Fruit fly (Drosophila melanogaster) whole organism, embryonic: ENCODE measurements around the gene CG31515.

ENCODE experiments used
- Asciz ChIP-seq: fragments of 200-800 bp; sonication (Bioruptor generic); optimal IDR thresholded peaks from 2 replicates; lab custom pipeline; 2017; ENCODE audit warnings: missing biosample characterization, mild to moderate bottlenecking, missing genetic modification characterization, missing genetic modification reagents
- Atf6 ChIP-seq: fragments of 200-800 bp; sonication (Bioruptor generic); IDR thresholded peaks from 2 replicates; pipeline ENCODE4 v1.3.6; 2022; ENCODE audit warnings: missing biosample characterization, missing genetic modification characterization
- CG10565 ChIP-seq: fragments of 200-800 bp; sonication (Bioruptor generic); optimal IDR thresholded peaks from 3 replicates; lab custom pipeline; 2016; ENCODE audit warnings: missing biosample characterization, mild to moderate bottlenecking, missing genetic modification characterization
- CG10654 ChIP-seq: fragments of 200-800 bp; sonication (Bioruptor generic); optimal IDR thresholded peaks from 2 replicates; lab custom pipeline; 2016; ENCODE audit warnings: missing biosample characterization, missing genetic modification characterization
- CG11456 ChIP-seq: fragments of 200-800 bp; sonication (Bioruptor generic); IDR thresholded peaks from 3 replicates; pipeline ENCODE4 v1.3.6; 2022; ENCODE audit warnings: missing biosample characterization, missing genetic modification characterization
- CG12071 ChIP-seq: fragments of 200-800 bp; sonication (Bioruptor generic); optimal IDR thresholded peaks from 3 replicates; lab custom pipeline; 2018; ENCODE audit warnings: missing biosample characterization, mild to moderate bottlenecking, missing genetic modification characterization
- CG13624 ChIP-seq: fragments of 200-800 bp; sonication (Bioruptor generic); optimal IDR thresholded peaks from 2 replicates; lab custom pipeline; 2016; ENCODE audit warnings: missing biosample characterization, missing genetic modification characterization
- CG14965 ChIP-seq: fragments of 200-800 bp; sonication (Bioruptor generic); optimal IDR thresholded peaks from 2 replicates; lab custom pipeline; 2016; ENCODE audit warnings: missing biosample characterization, missing genetic modification characterization, borderline replicate concordance
- CG15011 ChIP-seq: fragments of 200-800 bp; sonication (Bioruptor generic); optimal IDR thresholded peaks from 3 replicates; lab custom pipeline; 2018; ENCODE audit warnings: missing biosample characterization, mild to moderate bottlenecking, missing genetic modification characterization
- CG1529 ChIP-seq: fragments of 200-800 bp; sonication (Bioruptor generic); optimal IDR thresholded peaks from 3 replicates; lab custom pipeline; 2018; ENCODE audit warnings: missing biosample characterization, missing genetic modification characterization
- CG15601 ChIP-seq: fragments of 200-800 bp; sonication (Bioruptor generic); optimal IDR thresholded peaks from 3 replicates; lab custom pipeline; 2019; ENCODE audit warnings: missing biosample characterization, mild to moderate bottlenecking, missing genetic modification characterization, moderate library complexity
- CG17328 ChIP-seq: fragments of 200-800 bp; sonication (Bioruptor generic); IDR thresholded peaks from 2 replicates; pipeline ENCODE4 v1.3.6; 2022; ENCODE audit warnings: missing biosample characterization, missing genetic modification characterization
- CG17829 ChIP-seq: fragments of 200-800 bp; optimal IDR thresholded peaks from 2 replicates; lab custom pipeline; 2019; ENCODE audit warnings: missing biosample characterization, mild to moderate bottlenecking, missing genetic modification characterization, moderate library complexity
- CG18011 ChIP-seq: fragments of 200-800 bp; sonication (Bioruptor generic); optimal IDR thresholded peaks from 2 replicates; lab custom pipeline; 2017; ENCODE audit warnings: missing biosample characterization, missing genetic modification characterization, mild to moderate bottlenecking, moderate library complexity, missing genotype
- CG18764 ChIP-seq: fragments of 200-800 bp; sonication (Bioruptor generic); optimal IDR thresholded peaks from 3 replicates; lab custom pipeline; 2016; ENCODE audit warnings: missing biosample characterization, missing genetic modification characterization
- CG3407 ChIP-seq: fragments of 200-800 bp; sonication (Bioruptor generic); optimal IDR thresholded peaks from 2 replicates; lab custom pipeline; 2018; ENCODE audit warnings: missing biosample characterization, mild to moderate bottlenecking, missing genetic modification characterization
- CG42726 ChIP-seq: fragments of 200-800 bp; sonication (Bioruptor generic); IDR thresholded peaks from 2 replicates; pipeline ENCODE4 v1.3.6; 2022; ENCODE audit warnings: missing biosample characterization, missing genetic modification characterization; ENCODE audit not compliant: partially characterized antibody
- CG4282 ChIP-seq: fragments of 200-800 bp; sonication (Bioruptor generic); optimal IDR thresholded peaks from 2 replicates; lab custom pipeline; 2016; ENCODE audit warnings: missing biosample characterization, missing genetic modification characterization
- CG5180 ChIP-seq: fragments of 200-800 bp; sonication (Bioruptor generic); optimal IDR thresholded peaks from 3 replicates; lab custom pipeline; 2017; ENCODE audit warnings: missing biosample characterization, missing genetic modification characterization, mild to moderate bottlenecking, moderate library complexity, missing genetic modification reagents
- CG6272 ChIP-seq: fragments of 200-800 bp; sonication (Bioruptor generic); IDR thresholded peaks from 2 replicates; pipeline ENCODE4 v1.3.6; 2022; ENCODE audit warnings: missing biosample characterization, missing genetic modification characterization
- CG7556 ChIP-seq: fragments of 200-800 bp; sonication (Bioruptor generic); optimal IDR thresholded peaks from 2 replicates; lab custom pipeline; 2017; ENCODE audit warnings: missing biosample characterization, mild to moderate bottlenecking, missing genetic modification characterization
- CG8388 ChIP-seq: fragments of 200-800 bp; sonication (Bioruptor generic); optimal IDR thresholded peaks from 2 replicates; lab custom pipeline; 2019; ENCODE audit warnings: missing biosample characterization, mild to moderate bottlenecking, missing genetic modification characterization, moderate library complexity
- CkIIα-i1 ChIP-seq: fragments of 200-800 bp; sonication (Bioruptor generic); IDR thresholded peaks from 2 replicates; pipeline ENCODE4 v1.3.6; 2022; ENCODE audit warnings: missing biosample characterization, missing genetic modification characterization
- Dek ChIP-seq: fragments of 200-800 bp; sonication (Bioruptor generic); optimal IDR thresholded peaks from 3 replicates; lab custom pipeline; 2019; ENCODE audit warnings: missing biosample characterization, mild to moderate bottlenecking, missing genetic modification characterization, moderate library complexity
- Doc2 ChIP-seq: fragments of 200-800 bp; sonication (Bioruptor generic); IDR thresholded peaks from 2 replicates; pipeline ENCODE4 v1.3.6; 2022; ENCODE audit warnings: missing biosample characterization, missing genetic modification characterization
- Dp ChIP-seq: fragments of 200-800 bp; sonication (Bioruptor generic); optimal IDR thresholded peaks from 2 replicates; lab custom pipeline; 2018; ENCODE audit warnings: missing biosample characterization, mild to moderate bottlenecking, missing genetic modification characterization, moderate library complexity
- Dref ChIP-seq: fragments of 200-800 bp; sonication (Bioruptor generic); IDR thresholded peaks from 2 replicates; pipeline ENCODE4 v1.3.6; 2022; ENCODE audit warnings: missing biosample characterization, missing genetic modification characterization
- Ets97D ChIP-seq: fragments of 200-800 bp; sonication (Bioruptor generic); optimal IDR thresholded peaks from 3 replicates; lab custom pipeline; 2016; ENCODE audit warnings: missing biosample characterization, missing genetic modification characterization
- HLH54F ChIP-seq: fragments of 200-800 bp; sonication (Bioruptor generic); optimal IDR thresholded peaks from 3 replicates; lab custom pipeline; 2016; ENCODE audit warnings: missing biosample characterization, missing genetic modification characterization
- Neu2 ChIP-seq: fragments of 200-800 bp; sonication (Bioruptor generic); optimal IDR thresholded peaks from 3 replicates; lab custom pipeline; 2016; ENCODE audit warnings: missing biosample characterization, missing genetic modification characterization, borderline replicate concordance
- Oli ChIP-seq: fragments of 200-800 bp; sonication (Bioruptor generic); optimal IDR thresholded peaks from 2 replicates; lab custom pipeline; 2018; ENCODE audit warnings: missing biosample characterization, mild to moderate bottlenecking, missing genetic modification characterization, moderate library complexity
- Rfx ChIP-seq: fragments of 200-800 bp; sonication (Bioruptor generic); IDR thresholded peaks from 2 replicates; pipeline ENCODE4 v1.3.6; 2022; ENCODE audit warnings: missing biosample characterization, missing genetic modification characterization
- Scr ChIP-seq: fragments of 200-800 bp; sonication (Bioruptor generic); IDR thresholded peaks from 2 replicates; pipeline ENCODE4 v1.3.6; 2022; ENCODE audit warnings: missing biosample characterization, missing genetic modification characterization; ENCODE audit not compliant: partially characterized antibody
- Tbp ChIP-seq: fragments of >200 bp; optimal IDR thresholded peaks from 2 replicates; lab custom pipeline; 2018; ENCODE audit warnings: missing biosample characterization, missing genetic modification characterization
- Trl ChIP-seq, 3 experiments: fragments of >200 bp in 2 of 3; fragments of 200-800 bp in 1 of 3; sonication (Bioruptor generic) in 1 of 3; optimal IDR thresholded peaks; 2 replicates in 1 of 3; 3 replicates in 2 of 3; lab custom pipeline; 2016 to 2017; ENCODE audit warnings: missing biosample characterization in 1 of 3, missing genetic modification characterization in 1 of 3
- az2 ChIP-seq: fragments of 200-800 bp; sonication (Bioruptor generic); optimal IDR thresholded peaks from 3 replicates; lab custom pipeline; 2016; ENCODE audit warnings: missing biosample characterization, missing genetic modification characterization
- chif ChIP-seq, 2 experiments: fragments of 200-800 bp; sonication (Bioruptor generic); optimal IDR thresholded peaks; 3 replicates each; lab custom pipeline; 2016; ENCODE audit warnings: missing biosample characterization in 2 of 2, missing genetic modification characterization in 2 of 2
- crol ChIP-seq: fragments of 200-800 bp; sonication (Bioruptor generic); IDR thresholded peaks from 2 replicates; pipeline ENCODE4 v1.3.6; 2022; ENCODE audit warnings: missing biosample characterization, missing genetic modification characterization
- gcm ChIP-seq: fragments of 200-800 bp; sonication (Bioruptor generic); optimal IDR thresholded peaks from 2 replicates; lab custom pipeline; 2019; ENCODE audit warnings: missing biosample characterization, mild to moderate bottlenecking, missing genetic modification characterization, moderate library complexity
- gsb ChIP-seq: fragments of 200-800 bp; sonication (Bioruptor generic); IDR thresholded peaks from 2 replicates; pipeline ENCODE4 v1.3.6; 2022; ENCODE audit warnings: missing biosample characterization, missing genetic modification characterization
- hkb ChIP-seq, 2 experiments: fragments of 200-800 bp in 1 of 2; fragments of >200 bp in 1 of 2; sonication (Bioruptor generic) in 1 of 2; IDR thresholded peaks in 1 of 2; optimal IDR thresholded peaks in 1 of 2; 2 replicates each; pipeline versions ENCODE4 v1.3.6 to Lab custom; 2017 to 2022; ENCODE audit warnings: missing biosample characterization in 1 of 2, missing genetic modification characterization in 1 of 2
- hth ChIP-seq: fragments of >200 bp; optimal IDR thresholded peaks from 2 replicates; lab custom pipeline; 2017; ENCODE audit warnings: inconsistent platforms
- pros ChIP-seq: fragments of 200-800 bp; sonication (Bioruptor generic); optimal IDR thresholded peaks from 3 replicates; lab custom pipeline; 2019; ENCODE audit warnings: missing biosample characterization, mild to moderate bottlenecking, missing genetic modification characterization, moderate library complexity
- run ChIP-seq: fragments of 200-800 bp; sonication (Bioruptor generic); optimal IDR thresholded peaks from 3 replicates; lab custom pipeline; 2018; ENCODE audit warnings: missing biosample characterization, mild to moderate bottlenecking, missing genetic modification characterization
- scrt ChIP-seq: fragments of 200-800 bp; sonication (Bioruptor generic); optimal IDR thresholded peaks from 2 replicates; lab custom pipeline; 2018; ENCODE audit warnings: missing biosample characterization, mild to moderate bottlenecking, missing genetic modification characterization, moderate library complexity
- sna ChIP-seq: fragments of 200-800 bp; sonication (Bioruptor generic); IDR thresholded peaks from 2 replicates; pipeline ENCODE4 v1.3.6; 2022; ENCODE audit warnings: missing biosample characterization, missing genetic modification characterization; ENCODE audit not compliant: partially characterized antibody
- sqz ChIP-seq: fragments of 200-800 bp; sonication (Bioruptor generic); optimal IDR thresholded peaks from 3 replicates; lab custom pipeline; 2018; ENCODE audit warnings: missing biosample characterization, mild to moderate bottlenecking, missing genetic modification characterization
- vvl ChIP-seq: fragments of 200-800 bp; sonication (Bioruptor generic); IDR thresholded peaks from 2 replicates; pipeline ENCODE4 v1.3.6; 2022; ENCODE audit warnings: missing biosample characterization, missing genetic modification characterization
- wdn ChIP-seq: fragments of 200-800 bp; sonication (Bioruptor generic); IDR thresholded peaks from 2 replicates; pipeline ENCODE4 v1.3.6; 2022; ENCODE audit warnings: missing biosample characterization, missing genetic modification characterization

CG31515 gene

DNA sequence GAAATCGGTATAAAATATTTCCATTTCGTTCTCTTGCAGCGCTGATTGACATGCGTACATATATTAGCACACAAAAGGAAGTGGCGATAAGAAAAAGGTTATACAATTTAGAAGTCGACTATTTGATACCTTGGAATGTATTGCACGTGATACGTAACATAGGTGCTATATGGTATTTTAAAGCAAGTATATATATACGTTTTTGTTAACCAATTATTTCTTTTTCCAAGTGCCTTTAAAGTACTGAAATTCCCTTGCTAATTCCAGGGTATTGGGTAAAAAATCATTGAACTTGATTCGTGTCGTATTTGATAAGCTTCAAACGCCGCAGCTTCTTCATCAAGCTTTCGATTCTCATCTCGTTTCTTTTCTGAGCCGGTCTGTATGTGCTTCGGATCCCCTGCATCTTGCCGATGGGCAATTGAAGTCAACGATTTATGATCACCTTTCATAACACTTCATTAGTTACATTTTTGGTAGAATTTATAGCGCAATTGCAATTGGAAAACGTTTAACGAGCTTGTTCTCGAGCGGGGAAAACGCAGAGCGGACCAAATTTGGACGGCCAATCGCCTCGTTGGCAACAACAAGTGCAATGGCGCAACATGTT is 25.1 kb downstream of the CG31515 start, which contains the start of gene CG4408 (continued):
- TF ChIP-seq CG14965 (GFP tag; lab: Kevin White, UChicago) = no peak
- TF ChIP-seq CG17328 (GFP tag; lab: Robert Waterston, UW) = peak; percentile 20; the same call in 1 of the 2 replicates
- TF ChIP-seq CG1529 (GFP tag; lab: Kevin White, UChicago) = no peak
- TF ChIP-seq crol (GFP tag; lab: Robert Waterston, UW) = no peak
- TF ChIP-seq CG6272 (GFP tag; lab: Robert Waterston, UW) = 0 out of 2 replicates have a peak, but pooled peaks have one; percentile 22
- TF ChIP-seq CG17829 (tag; lab: Kevin White, UChicago) = no peak
- TF ChIP-seq gcm (GFP tag; lab: Kevin White, UChicago) = no peak
- no peak for TF ChIP-seq sna
- peak; percentile 45 for TF ChIP-seq CG12071
- TF ChIP-seq gsb (GFP tag; lab: Robert Waterston, UW) = no peak
- no peak for TF ChIP-seq az2 (GFP tag; lab: Kevin White, UChicago)
- TF ChIP-seq Tbp (GFP tag; lab: Kevin White, UChicago) = no peak
- no peak for TF ChIP-seq CG15011 (GFP tag; lab: Kevin White, UChicago)
- TF ChIP-seq Dp (GFP tag; lab: Kevin White, UChicago) = no peak
- no peak for TF ChIP-seq CG11456 (GFP tag; lab: Robert Waterston, UW)
- no peak for TF ChIP-seq sqz (GFP tag; lab: Kevin White, UChicago)
- TF ChIP-seq CG42726 = no peak
- no peak for TF ChIP-seq CG4282 (GFP tag; lab: Kevin White, UChicago)
- TF ChIP-seq hth = no peak
- TF ChIP-seq CG7556 (GFP tag; lab: Kevin White, UChicago) = no peak
- no peak for TF ChIP-seq CG15601 (tag; lab: Kevin White, UChicago)
- no peak for TF ChIP-seq pros (GFP tag; lab: Kevin White, UChicago)
- peak in 1 of 2 experiments; percentile 27 for TF ChIP-seq chif (GFP tag; optimal IDR thresholded peaks at IDR 0.05; lab: Kevin White, UChicago)
- no peak for TF ChIP-seq CG18764 (GFP tag; lab: Kevin White, UChicago)
- TF ChIP-seq CG18011 (GFP tag; lab: Kevin White, UChicago) = no peak
- no peak for TF ChIP-seq CkIIα-i1 (GFP tag; lab: Robert Waterston, UW)
- TF ChIP-seq HLH54F (GFP tag; lab: Kevin White, UChicago) = no peak
- TF ChIP-seq Trl (optimal IDR thresholded peaks at IDR 0.05; lab: Kevin White, UChicago) = no peak
- peak; percentile 20 for TF ChIP-seq Trl (GFP tag; optimal IDR thresholded peaks at IDR 0.05; lab: Kevin White, UChicago)
- TF ChIP-seq Ets97D (GFP tag; lab: Kevin White, UChicago) = no peak
- peak; percentile 24 for TF ChIP-seq Oli
- TF ChIP-seq CG5180 = no peak
- no peak for TF ChIP-seq CG10654 (GFP tag; lab: Kevin White, UChicago)
- no peak for TF ChIP-seq CG10565 (GFP tag; lab: Kevin White, UChicago)
- peak; percentile 27; the same call in 1 of the 2 replicates for TF ChIP-seq Atf6 (GFP tag; lab: Robert Waterston, UW)
- TF ChIP-seq vvl (GFP tag; lab: Robert Waterston, UW) = peak; percentile 73
- no peak for TF ChIP-seq Scr (GFP tag; lab: Robert Waterston, UW)
- TF ChIP-seq CG3407 (GFP tag; lab: Kevin White, UChicago) = no peak
- TF ChIP-seq Doc2 (GFP tag; lab: Robert Waterston, UW) = no peak
- TF ChIP-seq wdn (GFP tag; lab: Robert Waterston, UW) = no peak
- no peak for TF ChIP-seq CG8388 (GFP tag; lab: Kevin White, UChicago)
- peak; percentile 14 for TF ChIP-seq Dek (tag; lab: Kevin White, UChicago)
- peak; percentile 6 for TF ChIP-seq scrt
- TF ChIP-seq Rfx (GFP tag; lab: Robert Waterston, UW) = peak; percentile 38; the same call in 1 of the 2 replicates
- no peak for TF ChIP-seq Asciz
- no peak for TF ChIP-seq Neu2 (GFP tag; lab: Kevin White, UChicago)
- TF ChIP-seq Dref (GFP tag; lab: Robert Waterston, UW) = no peak
- TF ChIP-seq run (tag; lab: Kevin White, UChicago) = no peak
- TF ChIP-seq CG13624 (GFP tag; lab: Kevin White, UChicago) = peak; percentile 54
- TF ChIP-seq hkb (optimal IDR thresholded peaks at IDR 0.05; lab: Kevin White, UChicago) = no peak
- TF ChIP-seq hkb (GFP tag; IDR thresholded peaks at IDR 0.05; lab: Robert Waterston, UW) = peak; percentile 55; the same call in 1 of the 2 replicates
